Worm (Caenorhabditis elegans) whole organism, L4 larva: ENCODE measurements around the gene F32D8.8.

Source experiments
- D1046.2 ChIP-seq: fragments of 200-800 bp; sonication (Bioruptor generic); IDR thresholded peaks from 2 replicates; pipeline ENCODE4 v1.3.6; 2022; ENCODE audit warnings: missing genetic modification characterization, missing compliant biosample characterization
- F49E8.2 ChIP-seq: sonication (generic microtip); optimal IDR thresholded peaks from 2 replicates; lab custom pipeline; 2016; ENCODE audit warnings: missing compliant biosample characterization, mild to moderate bottlenecking, missing genetic modification characterization, borderline replicate concordance
- T20F7.1 ChIP-seq: fragments of 200-800 bp; sonication (Bioruptor generic); optimal IDR thresholded peaks from 2 replicates; lab custom pipeline; 2018; ENCODE audit warnings: mild to moderate bottlenecking, missing genetic modification characterization, missing compliant biosample characterization
- Y75B8A.6 ChIP-seq: fragments of 200-800 bp; sonication (Bioruptor generic); IDR thresholded peaks from 2 replicates; pipeline ENCODE4 v1.3.6; 2022; ENCODE audit warnings: missing genetic modification reagents, missing genetic modification characterization, missing compliant biosample characterization
- ZK337.2 ChIP-seq: fragments of 200-800 bp; sonication (Bioruptor generic); IDR thresholded peaks from 2 replicates; pipeline ENCODE4 v1.3.6; 2022; ENCODE audit warnings: missing genetic modification reagents, missing genetic modification characterization, missing compliant biosample characterization
- ZK546.5 ChIP-seq, 2 experiments: sonication (generic microtip); optimal IDR thresholded peaks; 2 replicates each; lab custom pipeline; 2017; ENCODE audit warnings: missing biosample characterization in 2 of 2, missing genetic modification characterization in 2 of 2
- aha-1 ChIP-seq: fragments of 150-350 bp; peaks from one replicate; lab custom pipeline; 2014; ENCODE audit warnings: missing biosample characterization, missing genetic modification characterization
- ama-1 ChIP-seq: fragments of 150-350 bp; optimal IDR thresholded peaks from 2 replicates; lab custom pipeline; 2014; ENCODE audit warnings: inconsistent platforms, mixed read lengths
- ceh-28 ChIP-seq: fragments of 150-350 bp; optimal IDR thresholded peaks from 2 replicates; lab custom pipeline; 2014; ENCODE audit warnings: missing biosample characterization, missing genetic modification reagents, missing genetic modification characterization
- ceh-62 ChIP-seq: sonication (generic microtip); optimal IDR thresholded peaks from 2 replicates; lab custom pipeline; 2017; ENCODE audit warnings: missing biosample characterization, missing genetic modification characterization
- cey-2 ChIP-seq: sonication (generic microtip); optimal IDR thresholded peaks from 3 replicates; lab custom pipeline; 2017; ENCODE audit warnings: missing genetic modification characterization, mild to moderate bottlenecking, missing compliant biosample characterization, antibody characterized with exemption, borderline replicate concordance; ENCODE audit not compliant: insufficient read depth
- ctbp-1 ChIP-seq: fragments of 200-800 bp; sonication (Bioruptor generic); IDR thresholded peaks from 2 replicates; pipeline ENCODE4 v1.3.6; 2022; ENCODE audit warnings: missing genetic modification reagents, missing genetic modification characterization, missing compliant biosample characterization
- daf-16 ChIP-seq, 3 experiments: sonication (generic microtip); optimal IDR thresholded peaks; 2 replicates each; lab custom pipeline; 2016 to 2017; ENCODE audit warnings: missing genetic modification characterization in 3 of 3, missing genetic modification reagents in 3 of 3, mild to moderate bottlenecking in 2 of 3, missing compliant biosample characterization in 2 of 3, missing biosample characterization in 1 of 3, moderate library complexity in 1 of 3
- dmd-8 ChIP-seq: fragments of 200-800 bp; sonication (Bioruptor generic); IDR thresholded peaks from 2 replicates; pipeline ENCODE4 v1.3.6; 2022; ENCODE audit warnings: missing genetic modification characterization, missing compliant biosample characterization
- dpl-1 ChIP-seq: fragments of 150-350 bp; optimal IDR thresholded peaks from 2 replicates; lab custom pipeline; 2014; ENCODE audit warnings: missing biosample characterization, missing genetic modification reagents, missing genetic modification characterization
- dve-1 ChIP-seq: sonication (generic microtip); optimal IDR thresholded peaks from 2 replicates; lab custom pipeline; 2017; ENCODE audit warnings: antibody characterized with exemption, mild to moderate bottlenecking, missing genetic modification characterization, missing compliant biosample characterization; ENCODE audit not compliant: insufficient read depth
- egl-27 ChIP-seq: sonication (generic microtip); optimal IDR thresholded peaks from 3 replicates; lab custom pipeline; 2017; ENCODE audit warnings: missing biosample characterization, missing genetic modification reagents, missing genetic modification characterization
- hmg-1.1 ChIP-seq: fragments of 200-800 bp; sonication (Bioruptor generic); IDR thresholded peaks from 2 replicates; pipeline ENCODE4 v1.3.6; 2022; ENCODE audit warnings: missing genetic modification reagents, missing genetic modification characterization, missing compliant biosample characterization
- jun-1 ChIP-seq: fragments of 150-350 bp; optimal IDR thresholded peaks from 2 replicates; lab custom pipeline; 2014; ENCODE audit warnings: missing biosample characterization, missing genetic modification reagents, missing genetic modification characterization
- lin-29 ChIP-seq: fragments of 200-800 bp; sonication (Bioruptor generic); IDR thresholded peaks from 2 replicates; pipeline ENCODE4 v1.3.6; 2022; ENCODE audit warnings: missing genetic modification reagents, missing genetic modification characterization, missing compliant biosample characterization
- lin-38 ChIP-seq: fragments of 200-800 bp; sonication (Bioruptor generic); IDR thresholded peaks from 2 replicates; pipeline ENCODE4 v1.3.6; 2022; ENCODE audit warnings: missing genetic modification reagents, missing genetic modification characterization, missing compliant biosample characterization
- lin-39 ChIP-seq: fragments of 150-350 bp; optimal IDR thresholded peaks from 2 replicates; lab custom pipeline; 2014; ENCODE audit warnings: missing biosample characterization, missing genetic modification reagents, missing genetic modification characterization
- mdl-1 ChIP-seq, 2 experiments: fragments of 150-350 bp in 1 of 2; sonication (generic microtip) in 1 of 2; optimal IDR thresholded peaks; 2 replicates each; lab custom pipeline; 2014 to 2017; ENCODE audit warnings: missing biosample characterization in 2 of 2, missing genetic modification characterization in 2 of 2
- mdt-29 ChIP-seq: fragments of 200-800 bp; sonication (Bioruptor generic); IDR thresholded peaks from 2 replicates; pipeline ENCODE4 v1.3.6; 2022; ENCODE audit warnings: missing genetic modification reagents, missing genetic modification characterization, missing compliant biosample characterization
- mep-1 ChIP-seq: fragments of 150-350 bp; sonication (generic microtip); optimal IDR thresholded peaks from 3 replicates; lab custom pipeline; 2014; ENCODE audit warnings: missing biosample characterization, missing genetic modification characterization
- mes-2 ChIP-seq: sonication (generic microtip); optimal IDR thresholded peaks from 2 replicates; lab custom pipeline; 2016; ENCODE audit warnings: missing genotype, mild to moderate bottlenecking, missing genetic modification characterization, missing compliant biosample characterization; ENCODE audit not compliant: poor library complexity, severe bottlenecking
- nhr-102 ChIP-seq: sonication (generic microtip); optimal IDR thresholded peaks from 2 replicates; lab custom pipeline; 2016; ENCODE audit warnings: mild to moderate bottlenecking, missing genetic modification characterization, moderate library complexity, missing compliant biosample characterization
- nhr-11 ChIP-seq: fragments of 150-350 bp; optimal IDR thresholded peaks from 2 replicates; lab custom pipeline; 2014; ENCODE audit warnings: missing biosample characterization, missing genetic modification characterization
- nhr-111 ChIP-seq: fragments of 200-800 bp; sonication (Bioruptor generic); optimal IDR thresholded peaks from 2 replicates; lab custom pipeline; 2018; ENCODE audit warnings: mild to moderate bottlenecking, missing genetic modification characterization, missing compliant biosample characterization
- nhr-28 ChIP-seq: fragments of 150-350 bp; optimal IDR thresholded peaks from 2 replicates; lab custom pipeline; 2014; ENCODE audit warnings: missing biosample characterization, missing genetic modification characterization
- nhr-42 ChIP-seq: fragments of 200-800 bp; sonication (Bioruptor generic); IDR thresholded peaks from 2 replicates; pipeline ENCODE4 v1.3.6; 2022; ENCODE audit warnings: missing genetic modification characterization, missing compliant biosample characterization
- nhr-77 ChIP-seq: fragments of 150-350 bp; optimal IDR thresholded peaks from 2 replicates; lab custom pipeline; 2014; ENCODE audit warnings: missing biosample characterization, missing genetic modification characterization
- php-3 ChIP-seq: fragments of 200-800 bp; sonication (Bioruptor generic); IDR thresholded peaks from 2 replicates; pipeline ENCODE4 v1.3.6; 2022; ENCODE audit warnings: missing genetic modification reagents, missing genetic modification characterization, missing compliant biosample characterization
- sdz-12 ChIP-seq: fragments of 200-800 bp; sonication (Bioruptor generic); optimal IDR thresholded peaks from 2 replicates; lab custom pipeline; 2018; ENCODE audit warnings: mild to moderate bottlenecking, missing genetic modification characterization, missing compliant biosample characterization
- set-16 ChIP-seq: fragments of 200-800 bp; sonication (Bioruptor generic); IDR thresholded peaks from 2 replicates; pipeline ENCODE4 v1.3.6; 2022; ENCODE audit warnings: missing genetic modification reagents, missing genetic modification characterization, missing compliant biosample characterization
- skn-1 ChIP-seq: fragments of 150-350 bp; optimal IDR thresholded peaks from 2 replicates; lab custom pipeline; 2014; ENCODE audit warnings: missing biosample characterization, missing genetic modification characterization
- snpc-1.2 ChIP-seq: fragments of 200-800 bp; sonication (Bioruptor generic); IDR thresholded peaks from 2 replicates; pipeline ENCODE4 v1.3.6; 2022; ENCODE audit warnings: missing genetic modification reagents, missing genetic modification characterization, missing compliant biosample characterization
- snpc-4 ChIP-seq: fragments of 150-350 bp; optimal IDR thresholded peaks from 2 replicates; lab custom pipeline; 2014; ENCODE audit warnings: missing biosample characterization, missing genetic modification characterization
- tra-1 ChIP-seq: fragments of 200-800 bp; sonication (Bioruptor generic); IDR thresholded peaks from 2 replicates; pipeline ENCODE4 v1.3.6; 2022; ENCODE audit warnings: missing genetic modification reagents, missing genetic modification characterization, missing compliant biosample characterization
- unc-130 ChIP-seq: sonication (generic microtip); optimal IDR thresholded peaks from 2 replicates; lab custom pipeline; 2016; ENCODE audit warnings: missing genetic modification reagents, missing genetic modification characterization, missing compliant biosample characterization
- unc-39 ChIP-seq: sonication (generic microtip); optimal IDR thresholded peaks from 2 replicates; lab custom pipeline; 2017; ENCODE audit warnings: missing biosample characterization, missing genetic modification characterization
- unc-62 ChIP-seq, 3 experiments: fragments of 150-350 bp in 1 of 3; sonication (generic microtip); optimal IDR thresholded peaks in 2 of 3; peaks in 1 of 3; 1 replicate in 1 of 3; 2 replicates in 2 of 3; lab custom pipeline; 2014 to 2017; ENCODE audit warnings: missing biosample characterization in 3 of 3, missing genetic modification characterization in 3 of 3, missing genetic modification reagents in 3 of 3, missing genotype in 1 of 3
- vab-7 ChIP-seq: fragments of 200-800 bp; sonication (Bioruptor generic); IDR thresholded peaks from 2 replicates; pipeline ENCODE4 v1.3.6; 2022; ENCODE audit warnings: missing genetic modification reagents, missing genetic modification characterization, missing compliant biosample characterization
- zip-11 ChIP-seq: fragments of 200-800 bp; sonication (Bioruptor generic); IDR thresholded peaks from 2 replicates; pipeline ENCODE4 v1.3.6; 2022; ENCODE audit warnings: missing genetic modification characterization, missing compliant biosample characterization
- zip-2 ChIP-seq: fragments of 150-350 bp; optimal IDR thresholded peaks from 2 replicates; lab custom pipeline; 2014; ENCODE audit warnings: missing biosample characterization, missing genetic modification characterization
- ztf-11 ChIP-seq: fragments of 150-350 bp; optimal IDR thresholded peaks from 2 replicates; lab custom pipeline; 2014; ENCODE audit warnings: missing biosample characterization, missing genetic modification characterization

F32D8.8 gene

ce11 chrV:10856901-10857637 lies 45.5 kb downstream of the F32D8.8 start (continued):
- TF ChIP-seq daf-16 (GFP tag; optimal IDR thresholded peaks at IDR 0.05; lab: Kevin White, UChicago) (peak in 1 of 2 experiments; percentile 2), daf-16 (tag; optimal IDR thresholded peaks at IDR 0.05; lab: Kevin White, UChicago) (peak; percentile 24), jun-1 (tag; lab: Kevin White, UChicago) (no peak), dmd-8 (GFP tag; lab: Robert Waterston, UW) (no peak), dve-1 (no peak), sdz-12 (GFP tag; lab: Kevin White, UChicago) (no peak), D1046.2 (GFP tag; lab: Robert Waterston, UW) (no peak), zip-11 (GFP tag; lab: Robert Waterston, UW) (no peak), lin-29 (GFP tag; lab: Robert Waterston, UW) (no peak), ama-1 (lab: Kevin White, UChicago) (no peak), zip-2 (no peak), egl-27 (tag; lab: Kevin White, UChicago) (no peak), nhr-11 (tag; lab: Kevin White, UChicago) (peak; percentile 72), mdt-29 (GFP tag; lab: Robert Waterston, UW) (no peak), Y75B8A.6 (GFP tag; lab: Robert Waterston, UW) (no peak), vab-7 (no peak), tra-1 (GFP tag; lab: Robert Waterston, UW) (peak; percentile 21; the same call in 1 of the 2 replicates), unc-39 (no peak), ceh-28 (tag; lab: Kevin White, UChicago) (no peak), mep-1 (peak; percentile 17), php-3 (no peak), nhr-42 (GFP tag; lab: Robert Waterston, UW) (0 out of 2 replicates have a peak, but pooled peaks have one; percentile 50), dpl-1 (no peak), mdl-1 (tag; optimal IDR thresholded peaks at IDR 0.05; lab: Kevin White, UChicago) (no peak), nhr-102 (no peak), aha-1 (tag; lab: Kevin White, UChicago) (peak; percentile 87), ztf-11 (tag; lab: Kevin White, UChicago) (no peak), nhr-28 (tag; lab: Kevin White, UChicago) (peak; percentile 56), ctbp-1 (no peak), hmg-1.1 (GFP tag; lab: Robert Waterston, UW) (peak; percentile 41; the same call in 1 of the 2 replicates), unc-130 (GFP tag; lab: Kevin White, UChicago) (no peak), nhr-111 (GFP tag; lab: Kevin White, UChicago) (no peak), ZK337.2 (GFP tag; lab: Robert Waterston, UW) (no peak), set-16 (0 out of 2 replicates have a peak, but pooled peaks have one; percentile 5), skn-1 (tag; lab: Kevin White, UChicago) (no peak), lin-39 (no peak), ceh-62 (tag; lab: Kevin White, UChicago) (no peak), F49E8.2 (no peak), mes-2 (tag; lab: Kevin White, UChicago) (no peak), snpc-1.2 (no peak), lin-38 (GFP tag; lab: Robert Waterston, UW) (no peak), unc-62 (GFP tag; optimal IDR thresholded peaks at IDR 0.05 in 1 of 2; lab: Kevin White, UChicago) (peak in 1 of 2 experiments; percentile 64), unc-62 (tag; optimal IDR thresholded peaks at IDR 0.05; lab: Kevin White, UChicago) (no peak), cey-2 (tag; lab: Kevin White, UChicago) (no peak), ZK546.5 (tag; optimal IDR thresholded peaks at IDR 0.05; lab: Kevin White, UChicago) (no peak), T20F7.1 (GFP tag; lab: Kevin White, UChicago) (no peak), snpc-4 (tag; lab: Kevin White, UChicago) (no peak), nhr-77 (tag; lab: Kevin White, UChicago) (no peak)
